Worm (Caenorhabditis elegans): ENCODE results near the gene C01G12.16.

The C01G12.16 gene

ce11 chrIII:4196301-4196987, 35.4 kb downstream of the C01G12.16 start (continued):
- no peak for TF ChIP-seq ceh-48 (tag; optimal IDR thresholded peaks at IDR 0.05)
- TF ChIP-seq ceh-2 (tag; optimal IDR thresholded peaks at IDR 0.05), result peak; percentile 85
- TF ChIP-seq ztf-16 (tag; optimal IDR thresholded peaks at IDR 0.05), result no peak
- TF ChIP-seq rnt-1 (tag; optimal IDR thresholded peaks at IDR 0.05), result peak; percentile 64

- TF ChIP-seq pha-4 (tag; optimal IDR thresholded peaks at IDR 0.05) (no peak), lim-6 (tag; optimal IDR thresholded peaks at IDR 0.05) (no peak), ama-1 (optimal IDR thresholded peaks at IDR 0.05) (no peak), rnt-1 (tag; optimal IDR thresholded peaks at IDR 0.05) (no peak)
Observed at ce11 chrIII:4196988-4197384, 35.9 kb downstream of the C01G12.16 start, which contains the start of gene asd-1. Gene asd-1, plus strand, starts transcription at chrIII:4197285.

DNA sequence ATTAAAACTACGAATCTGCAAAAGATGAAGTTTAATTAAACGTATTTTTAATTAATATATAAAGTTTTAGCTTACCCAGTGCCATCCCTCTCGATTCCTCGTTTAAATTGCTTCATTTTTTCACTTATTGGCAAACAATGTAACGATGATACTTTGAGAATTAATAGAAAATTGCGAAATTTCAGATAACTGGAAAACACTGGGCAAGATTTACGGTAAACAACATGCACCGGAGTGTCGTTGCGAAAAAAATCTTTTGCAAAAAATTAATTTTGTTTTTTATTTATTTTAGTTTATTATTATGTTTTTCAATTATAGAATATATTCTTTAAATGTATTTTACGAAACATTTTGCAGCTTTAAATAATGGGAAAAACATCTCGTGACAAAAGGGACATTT, 43.0 kb downstream of the C01G12.16 start, which contains the start of the genes pelo-1 and R74.7:
pelo-1 (minus strand) TSS at position 151 of the 400 bp plus-strand sequence.
R74.7 (plus strand) TSS at position 358 of the 400 bp plus-strand sequence.
- TF ChIP-seq ets-4 (tag; optimal IDR thresholded peaks at IDR 0.05), result no peak
- TF ChIP-seq ref-2 (tag; optimal IDR thresholded peaks at IDR 0.05), result no peak
- TF ChIP-seq pat-9 (tag; optimal IDR thresholded peaks at IDR 0.05), result no peak
- TF ChIP-seq hlh-13 (GFP tag; optimal IDR thresholded peaks at IDR 0.05), result no peak
- TF ChIP-seq ttx-3 (tag; optimal IDR thresholded peaks at IDR 0.05), result no peak
- TF ChIP-seq sox-4 (tag; optimal IDR thresholded peaks at IDR 0.05), result no peak

DNA sequence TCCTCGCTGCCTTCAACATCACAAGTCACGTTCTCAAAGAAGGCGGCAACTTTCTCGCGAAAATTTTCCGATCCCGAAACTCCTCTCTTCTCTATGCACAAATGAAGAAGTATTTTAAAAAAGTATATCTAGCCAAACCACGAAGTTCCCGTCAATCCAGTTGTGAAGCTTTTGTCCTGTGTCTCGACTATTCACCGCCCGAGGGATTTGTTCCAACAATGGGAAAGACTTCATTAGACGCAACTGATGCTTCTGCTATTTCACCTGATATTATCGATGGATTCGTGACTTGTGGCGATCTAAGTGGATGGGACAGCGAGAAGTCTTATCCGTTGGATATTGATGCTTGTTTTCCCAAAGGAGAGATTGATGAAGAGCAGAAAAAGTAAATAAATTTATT, 43.9 kb downstream of the C01G12.16 start:
- TF ChIP-seq unc-86 (tag; optimal IDR thresholded peaks at IDR 0.05), result no peak
- no peak for TF ChIP-seq sdc-2 (tag; optimal IDR thresholded peaks at IDR 0.05)
- no peak for TF ChIP-seq ceh-6 (GFP tag; optimal IDR thresholded peaks at IDR 0.05)
- no peak for TF ChIP-seq hlh-15 (tag; optimal IDR thresholded peaks at IDR 0.05)
- no peak for TF ChIP-seq pha-4 (tag; optimal IDR thresholded peaks at IDR 0.05)
- TF ChIP-seq unc-42 (tag; optimal IDR thresholded peaks at IDR 0.05), result no peak
- TF ChIP-seq npax-4 (tag; optimal IDR thresholded peaks at IDR 0.05), result no peak
- TF ChIP-seq pax-1 (tag; optimal IDR thresholded peaks at IDR 0.05), result no peak
- TF ChIP-seq nfya-1 (tag; optimal IDR thresholded peaks at IDR 0.05), result no peak
- TF ChIP-seq sox-4 (tag; optimal IDR thresholded peaks at IDR 0.05), result no peak
- no peak for TF ChIP-seq tbx-2 (tag; optimal IDR thresholded peaks at IDR 0.05)

ce11 chrIII:4205751-4206327, 44.8 kb downstream of the C01G12.16 start, which contains the start of gene R74.8:
Gene R74.8, plus strand, starts transcription at chrIII:4206277.
- TF ChIP-seq eyg-1 (tag; optimal IDR thresholded peaks at IDR 0.05) (no peak), gmeb-2 (tag; optimal IDR thresholded peaks at IDR 0.05) (no peak), nhr-232 (tag; optimal IDR thresholded peaks at IDR 0.05) (no peak), ceh-34 (tag; optimal IDR thresholded peaks at IDR 0.05) (no peak), dve-1 (tag; optimal IDR thresholded peaks at IDR 0.05) (no peak), elt-4 (tag; optimal IDR thresholded peaks at IDR 0.05) (no peak)

DNA sequence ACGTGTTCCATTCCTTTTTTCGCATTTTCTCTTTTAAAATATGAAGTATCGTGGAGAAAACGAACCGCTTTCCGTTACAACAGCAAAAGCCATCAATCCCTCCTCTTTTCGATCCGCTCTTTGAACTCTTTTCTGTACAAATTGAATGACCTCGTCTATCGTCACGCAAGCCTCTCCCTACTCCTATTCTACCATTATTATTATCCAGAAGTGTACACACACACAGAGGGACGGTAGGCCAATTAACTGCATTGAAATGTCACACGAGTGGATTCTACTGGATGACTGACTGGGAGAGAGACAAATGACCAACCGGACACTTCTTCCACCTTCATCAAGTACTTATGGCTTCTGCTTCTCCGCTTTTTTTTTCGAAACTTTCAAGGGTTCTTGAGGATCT, 47.2 kb downstream of the C01G12.16 start:
- TF ChIP-seq zip-5 (tag; optimal IDR thresholded peaks at IDR 0.05) (no peak), ceh-31 (tag; optimal IDR thresholded peaks at IDR 0.05) (peak; percentile 45)

- TF ChIP-seq ceh-18 (tag; optimal IDR thresholded peaks at IDR 0.05), result no peak
- TF ChIP-seq F13H6.1 (tag; optimal IDR thresholded peaks at IDR 0.05), result no peak
- no peak for TF ChIP-seq zip-5 (tag; optimal IDR thresholded peaks at IDR 0.05)
- TF ChIP-seq pha-4 (tag; optimal IDR thresholded peaks at IDR 0.05), result no peak
- no peak for TF ChIP-seq unc-86 (tag; optimal IDR thresholded peaks at IDR 0.05)
- no peak for TF ChIP-seq pqm-1 (tag; optimal IDR thresholded peaks at IDR 0.05)
- TF ChIP-seq ceh-30 (tag; optimal IDR thresholded peaks at IDR 0.05), result no peak
- no peak for TF ChIP-seq nfya-1 (tag; optimal IDR thresholded peaks at IDR 0.05)
- no peak for TF ChIP-seq ceh-19 (GFP tag; optimal IDR thresholded peaks at IDR 0.05)
- TF ChIP-seq ceh-48 (tag; optimal IDR thresholded peaks at IDR 0.05), result no peak
- no peak for TF ChIP-seq T23F11.4 (GFP tag; optimal IDR thresholded peaks at IDR 0.05)
- TF ChIP-seq eyg-1 (tag; optimal IDR thresholded peaks at IDR 0.05), result no peak
- TF ChIP-seq pros-1 (tag; optimal IDR thresholded peaks at IDR 0.05), result no peak
- TF ChIP-seq lim-6 (tag; optimal IDR thresholded peaks at IDR 0.05), result no peak
- TF ChIP-seq pat-9 (tag; optimal IDR thresholded peaks at IDR 0.05), result no peak
- no peak for TF ChIP-seq ceh-45 (GFP tag; IDR thresholded peaks at IDR 0.05)
- no peak for TF ChIP-seq madf-2 (tag; optimal IDR thresholded peaks at IDR 0.05)
- no peak for TF ChIP-seq npax-4 (tag; optimal IDR thresholded peaks at IDR 0.05)
- TF ChIP-seq unc-55 (GFP tag; optimal IDR thresholded peaks at IDR 0.05), result no peak
Observed at ce11 chrIII:4209188-4209587, 48.2 kb downstream of the C01G12.16 start, which contains the start of gene phlp-2. Gene phlp-2, plus strand, starts transcription at chrIII:4209488.
